Worm (Caenorhabditis elegans): ENCODE data around the gene F18E2.15.

DNA sequence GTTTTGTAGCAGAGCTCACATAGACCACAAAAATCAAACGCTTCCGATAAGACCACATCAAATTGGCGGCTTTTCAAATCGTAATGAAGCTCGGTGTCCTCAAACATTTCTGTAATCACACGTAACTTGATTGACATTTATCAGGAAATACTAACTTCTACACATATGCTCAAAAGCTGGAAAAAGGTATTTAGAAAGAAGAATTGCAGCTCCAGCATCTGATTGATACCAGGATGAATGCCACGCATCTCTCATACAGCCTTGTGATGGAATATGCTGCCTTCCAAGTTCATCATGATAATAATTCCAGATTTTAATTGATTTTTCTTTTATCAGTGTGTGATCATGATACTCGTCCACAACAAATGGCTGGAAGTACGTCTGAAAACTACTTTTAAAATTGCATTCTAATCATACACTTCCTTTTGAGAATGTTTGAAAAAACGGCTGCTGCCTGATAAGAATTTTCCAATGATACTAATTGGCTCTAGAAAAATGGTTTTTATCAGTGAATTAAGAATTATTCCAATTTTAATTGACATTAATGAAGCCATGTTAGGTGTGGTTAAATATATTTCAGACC lies 36.2 kb upstream of the F18E2.15 start:
- TF ChIP-seq flt-1 (GFP tag; IDR thresholded peaks at IDR 0.05) (no peak), tbx-37 (GFP tag; conservative IDR thresholded peaks at IDR 0.05) (no peak), hmbx-1 (tag; optimal IDR thresholded peaks at IDR 0.05) (no peak), ceh-13 (GFP tag; optimal IDR thresholded peaks at IDR 0.05) (no peak), ceh-36 (tag; optimal IDR thresholded peaks at IDR 0.05) (no peak), hnd-1 (tag; optimal IDR thresholded peaks at IDR 0.05) (no peak), tbx-11 (GFP tag; IDR thresholded peaks at IDR 0.05) (no peak), aly-1 (tag; optimal IDR thresholded peaks at IDR 0.05) (no peak), ama-1 (optimal IDR thresholded peaks at IDR 0.05) (no peak), B0310.2 (tag; optimal IDR thresholded peaks at IDR 0.05) (no peak)

All from whole organism, early embryonic.